Fruit fly (Drosophila melanogaster): Measurements from ENCODE around the gene CG12170.

Gene CG12170

DNA sequence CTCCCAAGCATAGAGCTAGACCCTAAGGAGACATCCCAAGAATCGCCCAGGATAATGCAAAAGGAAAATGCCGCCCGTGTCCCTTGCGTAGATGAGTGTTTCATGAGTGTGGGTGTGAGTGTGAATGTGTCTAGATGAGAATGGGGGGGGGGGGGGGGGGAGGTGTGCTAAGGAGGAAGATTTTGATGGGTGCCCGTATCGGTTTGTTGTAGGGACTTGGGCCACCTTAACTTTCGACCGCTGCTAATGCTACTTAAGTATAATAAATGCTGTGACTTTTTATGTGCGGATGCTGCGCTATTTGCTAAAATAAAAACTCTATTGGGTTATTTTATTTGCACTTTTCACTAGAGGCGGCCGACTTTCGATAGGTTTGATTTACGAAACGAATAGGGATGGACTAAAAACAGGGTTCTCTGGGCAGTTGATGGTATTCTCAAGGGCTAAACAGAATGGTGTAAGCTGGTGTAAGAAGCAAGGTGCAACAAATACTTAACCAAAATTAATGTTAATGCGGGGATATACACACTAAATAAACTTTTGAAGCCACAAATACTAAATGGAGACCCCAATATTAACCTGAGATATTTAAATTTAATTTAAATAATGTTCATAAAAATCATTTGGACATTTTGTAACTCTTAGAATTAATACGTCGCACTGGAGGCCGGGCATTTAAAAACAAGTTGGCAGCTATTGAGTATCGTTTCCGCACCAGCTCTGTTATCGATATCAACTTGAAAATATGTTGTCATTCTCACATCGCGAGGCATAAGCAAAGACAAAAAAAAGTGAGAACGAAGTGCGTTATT, 32.1 kb downstream of the CG12170 start, which contains the start of the genes Xe7 and Atg17 (continued):
- TF ChIP-seq sim (GFP tag; IDR thresholded peaks at IDR 0.05) = 0 out of 2 replicates have a peak, but pooled peaks have one; percentile 40
- TF ChIP-seq disco-r (GFP tag; optimal IDR thresholded peaks at IDR 0.05) = peak; percentile 71
- TF ChIP-seq gfzf (GFP tag; optimal IDR thresholded peaks at IDR 0.05) = peak; percentile 24
- TF ChIP-seq CG10959 (GFP tag; IDR thresholded peaks at IDR 0.05) = peak; percentile 60
- TF ChIP-seq CG3726 (GFP tag; IDR thresholded peaks at IDR 0.05) = peak; percentile 73; the same call in 2 of the 3 replicates
- peak; percentile 69 for TF ChIP-seq Nf-YB (GFP tag; optimal IDR thresholded peaks at IDR 0.05)
- TF ChIP-seq jing (GFP tag; optimal IDR thresholded peaks at IDR 0.05) = peak; percentile 76
- TF ChIP-seq CG17912 (GFP tag; optimal IDR thresholded peaks at IDR 0.05) = peak; percentile 62
- TF ChIP-seq CG18599 (GFP tag; optimal IDR thresholded peaks at IDR 0.05) = peak; percentile 89
- no peak for TF ChIP-seq CG7745 (tag; optimal IDR thresholded peaks at IDR 0.05)
- TF ChIP-seq CG7839 (tag; optimal IDR thresholded peaks at IDR 0.05) = peak; percentile 94
- TF ChIP-seq CG2129 (GFP tag; IDR thresholded peaks at IDR 0.05; ENCODE audit: partially characterized antibody) = peak; percentile 37; the same call in 1 of the 2 replicates
- peak; percentile 89 for TF ChIP-seq CG9609 (GFP tag; optimal IDR thresholded peaks at IDR 0.05)
- TF ChIP-seq CG13894 (tag; optimal IDR thresholded peaks at IDR 0.05) = peak; percentile 89
- TF ChIP-seq CG4707 (GFP tag; optimal IDR thresholded peaks at IDR 0.05) = peak; percentile 16
- peak; percentile 92 for TF ChIP-seq CG4328 (GFP tag; optimal IDR thresholded peaks at IDR 0.05)
- TF ChIP-seq Sry-β (GFP tag; optimal IDR thresholded peaks at IDR 0.05) = no peak
- TF ChIP-seq Poxn (GFP tag; IDR thresholded peaks at IDR 0.05) = peak; percentile 80
- peak; percentile 72 for TF ChIP-seq CG8765 (GFP tag; IDR thresholded peaks at IDR 0.05)
- peak; percentile 54 for TF ChIP-seq Spps (tag; optimal IDR thresholded peaks at IDR 0.05)
- peak; percentile 94 for TF ChIP-seq CG12391 (tag; optimal IDR thresholded peaks at IDR 0.05)
- TF ChIP-seq sc (optimal IDR thresholded peaks at IDR 0.05) = no peak
- peak; percentile 74 for TF ChIP-seq sc (GFP tag; optimal IDR thresholded peaks at IDR 0.05)
- TF ChIP-seq phol (tag; optimal IDR thresholded peaks at IDR 0.05) = peak; percentile 95
- peak; percentile 74 for TF ChIP-seq ro (GFP tag; IDR thresholded peaks at IDR 0.05)
- peak; percentile 42 for TF ChIP-seq CG3163 (GFP tag; optimal IDR thresholded peaks at IDR 0.05)
- peak; percentile 47 for TF ChIP-seq btn (GFP tag; optimal IDR thresholded peaks at IDR 0.05)
- peak; percentile 56; the same call in 1 of the 2 replicates for TF ChIP-seq onecut (GFP tag; IDR thresholded peaks at IDR 0.05)
- TF ChIP-seq CG12236 (GFP tag; optimal IDR thresholded peaks at IDR 0.05) = peak; percentile 53
- TF ChIP-seq cad (GFP tag; optimal IDR thresholded peaks at IDR 0.05) = no peak
- peak; percentile 85 for TF ChIP-seq Xrp1 (GFP tag; IDR thresholded peaks at IDR 0.05)
- peak; percentile 77 for TF ChIP-seq CG15011 (GFP tag; optimal IDR thresholded peaks at IDR 0.05)
- TF ChIP-seq CG33213 (GFP tag; optimal IDR thresholded peaks at IDR 0.05) = peak; percentile 68
- peak; percentile 83 for TF ChIP-seq Blimp-1 (GFP tag; optimal IDR thresholded peaks at IDR 0.05)
- no peak for TF ChIP-seq br (optimal IDR thresholded peaks at IDR 0.05)
- TF ChIP-seq crc (GFP tag; optimal IDR thresholded peaks at IDR 0.05) = peak; percentile 56
- TF ChIP-seq Vsx1 (GFP tag; optimal IDR thresholded peaks at IDR 0.05) = no peak
- peak; percentile 79 for TF ChIP-seq Hmx (GFP tag; optimal IDR thresholded peaks at IDR 0.05)
- peak; percentile 96 for TF ChIP-seq Sin3A (optimal IDR thresholded peaks at IDR 0.05)
- peak; percentile 89 for TF ChIP-seq Meics (GFP tag; optimal IDR thresholded peaks at IDR 0.05)
- peak; percentile 91 for TF ChIP-seq CG2889 (GFP tag; IDR thresholded peaks at IDR 0.05)
- peak; percentile 27 for TF ChIP-seq Neu2 (GFP tag; optimal IDR thresholded peaks at IDR 0.05; ENCODE audit: borderline replicate concordance)
- peak; percentile 88 for TF ChIP-seq seq (GFP tag; IDR thresholded peaks at IDR 0.05)
- TF ChIP-seq rib (GFP tag; IDR thresholded peaks at IDR 0.05) = peak; percentile 76; the same call in 1 of the 2 replicates
- TF ChIP-seq ERR (GFP tag; optimal IDR thresholded peaks at IDR 0.05) = peak; percentile 35
- no peak for TF ChIP-seq CG8478 (optimal IDR thresholded peaks at IDR 0.05)
- TF ChIP-seq CG31388 (GFP tag; optimal IDR thresholded peaks at IDR 0.05) = peak; percentile 86
- TF ChIP-seq CG32532 (GFP tag; IDR thresholded peaks at IDR 0.05) = peak; percentile 94
- TF ChIP-seq stc (GFP tag; IDR thresholded peaks at IDR 0.05) = peak; percentile 81; the same call in 1 of the 2 replicates
- TF ChIP-seq CG12744 (GFP tag; optimal IDR thresholded peaks at IDR 0.05) = peak; percentile 57
